In genomic region chr2L:12482723-12483342, dm6 we compare ENCODE assay signal across 2 fruit fly cellular contexts.
TF ChIP-seq lines count a peak whose summit lies in the region.

No protein-coding gene starts in this region.

TF ChIP-seq in whole organism, embryonic, 481 proteins besides CTCF, POLR2A, EP300 and RAD21 (continued from another document and continues in another):
- no peak for TF ChIP-seq ash1 (GFP tag; optimal IDR thresholded peaks at IDR 0.05; lab: Kevin White, UChicago)
- peak; percentile 96 to 97 for TF ChIP-seq Trl (optimal IDR thresholded peaks at IDR 0.05; lab: Kevin White, UChicago)
- TF ChIP-seq Trl (GFP tag; optimal IDR thresholded peaks at IDR 0.05; lab: Kevin White, UChicago), result peak; percentile 44
- peak; percentile 58; the same call in 1 of the 2 replicates for TF ChIP-seq CG32767 (GFP tag; IDR thresholded peaks at IDR 0.05; lab: Robert Waterston, UW)
- no peak for TF ChIP-seq bcd (GFP tag; optimal IDR thresholded peaks at IDR 0.05; lab: Kevin White, UChicago)
- no peak for TF ChIP-seq NK7.1 (GFP tag; optimal IDR thresholded peaks at IDR 0.05; lab: Kevin White, UChicago)
- TF ChIP-seq CG7786 (GFP tag; optimal IDR thresholded peaks at IDR 0.05; lab: Kevin White, UChicago), result no peak
- no peak for TF ChIP-seq CG2889 (GFP tag; IDR thresholded peaks at IDR 0.05; lab: Robert Waterston, UW)
- TF ChIP-seq CG12236 (GFP tag; optimal IDR thresholded peaks at IDR 0.05; lab: Kevin White, UChicago), result no peak
- no peak for TF ChIP-seq CG11085 (GFP tag; IDR thresholded peaks at IDR 0.05; lab: Robert Waterston, UW)
- TF ChIP-seq CG6683 (GFP tag; optimal IDR thresholded peaks at IDR 0.05; lab: Kevin White, UChicago), result no peak
- TF ChIP-seq Deaf1 (tag; optimal IDR thresholded peaks at IDR 0.05; lab: Kevin White, UChicago), result no peak
- TF ChIP-seq CG2678 (tag; optimal IDR thresholded peaks at IDR 0.05; lab: Kevin White, UChicago), result no peak
- no peak for TF ChIP-seq CG1603 (tag; optimal IDR thresholded peaks at IDR 0.05; lab: Kevin White, UChicago)
- no peak for TF ChIP-seq Ssrp (tag; optimal IDR thresholded peaks at IDR 0.05; lab: Kevin White, UChicago)
- TF ChIP-seq CG11093 (GFP tag; IDR thresholded peaks at IDR 0.05; lab: Robert Waterston, UW), result no peak
- TF ChIP-seq H15 (GFP tag; IDR thresholded peaks at IDR 0.05; lab: Robert Waterston, UW), result no peak
- TF ChIP-seq CG34376 (GFP tag; optimal IDR thresholded peaks at IDR 0.05; lab: Kevin White, UChicago), result no peak
- TF ChIP-seq ci (GFP tag; IDR thresholded peaks at IDR 0.05; lab: Robert Waterston, UW), result peak; percentile 34; the same call in 2 of the 3 replicates
- no peak for TF ChIP-seq CG2120 (GFP tag; optimal IDR thresholded peaks at IDR 0.05; lab: Kevin White, UChicago)
- TF ChIP-seq CG10209 (GFP tag; optimal IDR thresholded peaks at IDR 0.05; lab: Kevin White, UChicago), result no peak
- no peak for TF ChIP-seq Ravus (GFP tag; IDR thresholded peaks at IDR 0.05; lab: Robert Waterston, UW)
- no peak for TF ChIP-seq Rfx (GFP tag; IDR thresholded peaks at IDR 0.05; lab: Robert Waterston, UW)
- TF ChIP-seq CG8089 (GFP tag; optimal IDR thresholded peaks at IDR 0.05; lab: Kevin White, UChicago), result peak; percentile 5
- TF ChIP-seq Nf-YB (GFP tag; optimal IDR thresholded peaks at IDR 0.05; lab: Kevin White, UChicago), result no peak
- TF ChIP-seq CG10366 (GFP tag; IDR thresholded peaks at IDR 0.05; lab: Robert Waterston, UW), result no peak
- no peak for TF ChIP-seq Max (GFP tag; optimal IDR thresholded peaks at IDR 0.05; lab: Kevin White, UChicago)
- no peak for TF ChIP-seq dm (GFP tag; optimal IDR thresholded peaks at IDR 0.05; lab: Kevin White, UChicago)
- peak in 1 of 2 experiments; percentile 86 for TF ChIP-seq insv (GFP tag; optimal IDR thresholded peaks at IDR 0.05; lab: Kevin White, UChicago)
- TF ChIP-seq CG17385 (GFP tag; optimal IDR thresholded peaks at IDR 0.05; lab: Kevin White, UChicago), result peak; percentile 41
- no peak for TF ChIP-seq cas (GFP tag; IDR thresholded peaks at IDR 0.05; lab: Robert Waterston, UW)
- TF ChIP-seq Sox102F (GFP tag; optimal IDR thresholded peaks at IDR 0.05; lab: Kevin White, UChicago), result no peak
- TF ChIP-seq eve (GFP tag; optimal IDR thresholded peaks at IDR 0.05; lab: Kevin White, UChicago), result no peak
- no peak for TF ChIP-seq HLH54F (GFP tag; optimal IDR thresholded peaks at IDR 0.05; lab: Kevin White, UChicago)
- no peak for TF ChIP-seq ara (GFP tag; IDR thresholded peaks at IDR 0.05; lab: Robert Waterston, UW)
- TF ChIP-seq CG3163 (GFP tag; optimal IDR thresholded peaks at IDR 0.05; lab: Kevin White, UChicago), result peak; percentile 79
- TF ChIP-seq CG17612 (GFP tag; IDR thresholded peaks at IDR 0.05; lab: Robert Waterston, UW), result no peak
- TF ChIP-seq CHES-1-like (GFP tag; optimal IDR thresholded peaks at IDR 0.05; lab: Kevin White, UChicago), result no peak
- TF ChIP-seq Med (GFP tag; lab: Kevin White, UChicago), result peak; percentile 66
- TF ChIP-seq Side (GFP tag; optimal IDR thresholded peaks at IDR 0.05; lab: Kevin White, UChicago), result peak; percentile 7
- TF ChIP-seq Hsf (GFP tag; optimal IDR thresholded peaks at IDR 0.05; lab: Kevin White, UChicago), result no peak
- peak; percentile 39; the same call in 1 of the 4 replicates for TF ChIP-seq chinmo (GFP tag; IDR thresholded peaks at IDR 0.05; lab: Robert Waterston, UW; ENCODE audit: partially characterized antibody)
- no peak for TF ChIP-seq usp (GFP tag; optimal IDR thresholded peaks at IDR 0.05; lab: Kevin White, UChicago)
- TF ChIP-seq jumu (GFP tag; optimal IDR thresholded peaks at IDR 0.05; lab: Kevin White, UChicago), result no peak
- no peak for TF ChIP-seq CG8765 (GFP tag; IDR thresholded peaks at IDR 0.05; lab: Robert Waterston, UW)
- no peak for TF ChIP-seq crol (GFP tag; IDR thresholded peaks at IDR 0.05; lab: Robert Waterston, UW)
- peak; percentile 89 for TF ChIP-seq z (GFP tag; IDR thresholded peaks at IDR 0.05; lab: Robert Waterston, UW)
- no peak for TF ChIP-seq CG10267 (tag; optimal IDR thresholded peaks at IDR 0.05; lab: Kevin White, UChicago)
- no peak for TF ChIP-seq CG17568 (GFP tag; optimal IDR thresholded peaks at IDR 0.05; lab: Kevin White, UChicago)
- TF ChIP-seq CG15269 (tag; optimal IDR thresholded peaks at IDR 0.05; lab: Kevin White, UChicago), result no peak
- TF ChIP-seq cg (GFP tag; optimal IDR thresholded peaks at IDR 0.05; lab: Kevin White, UChicago), result peak; percentile 22
- no peak for TF ChIP-seq zen2 (GFP tag; IDR thresholded peaks at IDR 0.05; lab: Robert Waterston, UW; ENCODE audit: partially characterized antibody)
- no peak for TF ChIP-seq CG9797 (GFP tag; optimal IDR thresholded peaks at IDR 0.05; lab: Kevin White, UChicago)
- TF ChIP-seq odd (GFP tag; optimal IDR thresholded peaks at IDR 0.05; lab: Kevin White, UChicago), result no peak
- TF ChIP-seq CG18619 (GFP tag; optimal IDR thresholded peaks at IDR 0.05; lab: Kevin White, UChicago), result no peak
- TF ChIP-seq br (optimal IDR thresholded peaks at IDR 0.05; lab: Kevin White, UChicago), result no peak
- no peak for TF ChIP-seq CG15479 (GFP tag; optimal IDR thresholded peaks at IDR 0.05; lab: Kevin White, UChicago)
- no peak for TF ChIP-seq HLH3B (GFP tag; IDR thresholded peaks at IDR 0.05; lab: Robert Waterston, UW)
- TF ChIP-seq CG18599 (GFP tag; optimal IDR thresholded peaks at IDR 0.05; lab: Kevin White, UChicago), result no peak
- TF ChIP-seq CG16815 (GFP tag; optimal IDR thresholded peaks at IDR 0.05; lab: Kevin White, UChicago), result no peak
- TF ChIP-seq otp (GFP tag; IDR thresholded peaks at IDR 0.05; lab: Robert Waterston, UW), result no peak
- no peak for TF ChIP-seq slou (GFP tag; optimal IDR thresholded peaks at IDR 0.05; lab: Kevin White, UChicago)
- TF ChIP-seq PHDP (tag; optimal IDR thresholded peaks at IDR 0.05; lab: Kevin White, UChicago), result no peak
- TF ChIP-seq prd (optimal IDR thresholded peaks at IDR 0.05; lab: Kevin White, UChicago), result no peak
- no peak for TF ChIP-seq prd (GFP tag; IDR thresholded peaks at IDR 0.05; lab: Robert Waterston, UW)
- no peak for TF ChIP-seq Vsx1 (GFP tag; optimal IDR thresholded peaks at IDR 0.05; lab: Kevin White, UChicago)
- peak; percentile 53 for TF ChIP-seq nom (GFP tag; optimal IDR thresholded peaks at IDR 0.05; lab: Kevin White, UChicago)
- no peak for TF ChIP-seq CG10321 (GFP tag; IDR thresholded peaks at IDR 0.05; lab: Robert Waterston, UW)
- TF ChIP-seq dimm (GFP tag; IDR thresholded peaks at IDR 0.05; lab: Robert Waterston, UW), result no peak
- no peak for TF ChIP-seq kah (GFP tag; optimal IDR thresholded peaks at IDR 0.05; lab: Kevin White, UChicago)

TF ChIP-seq in whole organism, prepupa, 60 proteins besides CTCF, POLR2A, EP300 and RAD21 (continued from another document):
- no peak for TF ChIP-seq CG10669 (GFP tag; optimal IDR thresholded peaks at IDR 0.05; lab: Kevin White, UChicago)
- TF ChIP-seq Smox (GFP tag; optimal IDR thresholded peaks at IDR 0.05; lab: Kevin White, UChicago), result no peak
- TF ChIP-seq Gug (GFP tag; IDR thresholded peaks at IDR 0.05; lab: Robert Waterston, UW), result no peak
- peak; percentile 69 for TF ChIP-seq fkh (GFP tag; optimal IDR thresholded peaks at IDR 0.05; lab: Kevin White, UChicago)
- no peak for TF ChIP-seq CG6276 (GFP tag; optimal IDR thresholded peaks at IDR 0.05; lab: Kevin White, UChicago)
- TF ChIP-seq Eip75B (GFP tag; optimal IDR thresholded peaks at IDR 0.05; lab: Kevin White, UChicago), result no peak
- TF ChIP-seq CG11294 (GFP tag; IDR thresholded peaks at IDR 0.05; lab: Robert Waterston, UW), result no peak
- TF ChIP-seq CG6854 (GFP tag; optimal IDR thresholded peaks at IDR 0.05; lab: Kevin White, UChicago), result peak; percentile 45
- TF ChIP-seq dac (GFP tag; optimal IDR thresholded peaks at IDR 0.05; lab: Kevin White, UChicago), result no peak
- TF ChIP-seq Sox102F (GFP tag; optimal IDR thresholded peaks at IDR 0.05; lab: Kevin White, UChicago), result peak; percentile 27
- no peak for TF ChIP-seq acj6 (GFP tag; optimal IDR thresholded peaks at IDR 0.05; lab: Kevin White, UChicago)
- TF ChIP-seq ss (GFP tag; optimal IDR thresholded peaks at IDR 0.05; lab: Kevin White, UChicago), result peak; percentile 14 to 33
- TF ChIP-seq CG11762 (GFP tag; optimal IDR thresholded peaks at IDR 0.05; lab: Kevin White, UChicago; ENCODE audit: insufficient read depth), result no peak
- TF ChIP-seq cyc (GFP tag; optimal IDR thresholded peaks at IDR 0.05; lab: Kevin White, UChicago), result no peak
- peak; percentile 62 for TF ChIP-seq CG15336 (GFP tag; IDR thresholded peaks at IDR 0.05; lab: Robert Waterston, UW)
- TF ChIP-seq CG8119 (GFP tag; IDR thresholded peaks at IDR 0.05; lab: Robert Waterston, UW), result peak; percentile 14; the same call in 1 of the 3 replicates
- no peak for TF ChIP-seq CG6163 (GFP tag; IDR thresholded peaks at IDR 0.05; lab: Robert Waterston, UW)
- TF ChIP-seq CG3032 (tag; optimal IDR thresholded peaks at IDR 0.05; lab: Kevin White, UChicago), result no peak
- TF ChIP-seq CG34406 (GFP tag; optimal IDR thresholded peaks at IDR 0.05; lab: Kevin White, UChicago), result no peak
- TF ChIP-seq achi (GFP tag; optimal IDR thresholded peaks at IDR 0.05; lab: Kevin White, UChicago), result no peak
- no peak for TF ChIP-seq Blimp-1 (GFP tag; optimal IDR thresholded peaks at IDR 0.05; lab: Kevin White, UChicago)
- no peak for TF ChIP-seq CG16779 (tag; optimal IDR thresholded peaks at IDR 0.05; lab: Kevin White, UChicago)
- no peak for TF ChIP-seq CG3919 (GFP tag; optimal IDR thresholded peaks at IDR 0.05; lab: Kevin White, UChicago)
- no peak for TF ChIP-seq CG32006 (GFP tag; optimal IDR thresholded peaks at IDR 0.05; lab: Kevin White, UChicago)
- TF ChIP-seq CG8319 (GFP tag; optimal IDR thresholded peaks at IDR 0.05; lab: Kevin White, UChicago), result no peak
- no peak for TF ChIP-seq Hr4 (GFP tag; optimal IDR thresholded peaks at IDR 0.05; lab: Kevin White, UChicago)
- TF ChIP-seq svp (GFP tag; lab: Kevin White, UChicago), result no peak
- no peak for TF ChIP-seq Ets21C (GFP tag; optimal IDR thresholded peaks at IDR 0.05; lab: Kevin White, UChicago)
- no peak for TF ChIP-seq Eip78C (GFP tag; lab: Kevin White, UChicago)
- no peak for TF ChIP-seq esn (GFP tag; optimal IDR thresholded peaks at IDR 0.05; lab: Kevin White, UChicago)
- no peak for TF ChIP-seq CG10631 (GFP tag; optimal IDR thresholded peaks at IDR 0.05; lab: Kevin White, UChicago)
- no peak for TF ChIP-seq CG1621 (tag; optimal IDR thresholded peaks at IDR 0.05; lab: Kevin White, UChicago)
- no peak for TF ChIP-seq salr (GFP tag; optimal IDR thresholded peaks at IDR 0.05; lab: Kevin White, UChicago)
- TF ChIP-seq fd59A (GFP tag; optimal IDR thresholded peaks at IDR 0.05; lab: Kevin White, UChicago), result no peak
- no peak for TF ChIP-seq CG31627 (GFP tag; optimal IDR thresholded peaks at IDR 0.05; lab: Kevin White, UChicago)
